Fruit fly (Drosophila melanogaster) Kc167 (cell line): ENCODE results near the gene CG6000.

Experiments used
- Myc ChIP-seq: fragments of >200 bp; optimal IDR thresholded peaks from 2 replicates; lab custom pipeline; 2017; ENCODE audit warnings: missing external identifiers
- Sin3A ChIP-seq: fragments of >200 bp; optimal IDR thresholded peaks from 2 replicates; lab custom pipeline; 2018; ENCODE audit warnings: missing external identifiers
- h ChIP-seq: fragments of >200 bp; optimal IDR thresholded peaks from 3 replicates; lab custom pipeline; 2018; ENCODE audit warnings: missing external identifiers
- insv ChIP-seq: fragments of >200 bp; optimal IDR thresholded peaks from 3 replicates; lab custom pipeline; 2018; ENCODE audit warnings: missing external identifiers
- psq ChIP-seq: fragments of >200 bp; optimal IDR thresholded peaks from 2 replicates; lab custom pipeline; 2017; ENCODE audit warnings: missing external identifiers
- ttk ChIP-seq: sonication (Bioruptor generic); optimal IDR thresholded peaks from 2 replicates; lab custom pipeline; 2017; ENCODE audit warnings: missing external identifiers

DNA sequence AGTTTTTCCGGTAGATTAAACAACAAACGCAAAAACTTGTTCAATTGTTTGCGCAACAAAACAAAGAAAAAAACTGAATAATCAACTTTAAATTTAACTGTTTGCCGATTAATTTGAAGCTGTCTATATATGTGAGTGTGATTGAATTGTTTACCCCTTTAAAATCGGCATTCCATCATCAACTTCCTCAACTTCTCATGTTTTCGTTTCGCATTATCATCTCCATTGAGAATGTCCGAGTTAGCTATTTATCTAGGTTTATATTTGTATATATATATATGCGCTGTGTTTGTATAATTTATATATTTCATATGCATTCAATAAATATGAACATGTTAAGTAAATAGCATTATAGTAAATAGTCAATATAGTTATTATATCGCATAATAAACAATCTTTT is 48.2 kb downstream of the CG6000 start:
- TF ChIP-seq psq (lab: Kevin White, UChicago), result no peak
- TF ChIP-seq Sin3A (lab: Kevin White, UChicago), result no peak
- TF ChIP-seq h (lab: Kevin White, UChicago), result no peak
- no peak for TF ChIP-seq Myc
- TF ChIP-seq ttk (lab: Kevin White, UChicago), result no peak
- TF ChIP-seq insv (lab: Kevin White, UChicago), result no peak
